Worm (Caenorhabditis elegans) whole organism, L2 larva: Measurements from ENCODE around the gene dpy-6.

Source experiments
- C34F6.9 ChIP-seq: fragments of 150-350 bp; optimal IDR thresholded peaks from 2 replicates; lab custom pipeline; 2014; ENCODE audit warnings: missing biosample characterization, missing genetic modification characterization
- alr-1 ChIP-seq: fragments of 150-350 bp; optimal IDR thresholded peaks from 2 replicates; lab custom pipeline; 2014; ENCODE audit warnings: missing biosample characterization, missing genetic modification characterization
- aly-2 ChIP-seq: fragments of 150-350 bp; optimal IDR thresholded peaks from 2 replicates; lab custom pipeline; 2014; ENCODE audit warnings: missing biosample characterization, missing genetic modification characterization
- ama-1 ChIP-seq: fragments of 150-350 bp; optimal IDR thresholded peaks from 2 replicates; lab custom pipeline; 2018; ENCODE audit warnings: inconsistent platforms
- blmp-1 ChIP-seq: sonication (generic microtip); optimal IDR thresholded peaks from 2 replicates; lab custom pipeline; 2017; ENCODE audit warnings: missing genetic modification characterization, mild to moderate bottlenecking, missing compliant biosample characterization, antibody characterized with exemption, moderate library complexity; ENCODE audit not compliant: insufficient read depth
- ceh-16 ChIP-seq: fragments of 150-350 bp; optimal IDR thresholded peaks from 2 replicates; lab custom pipeline; 2014; ENCODE audit warnings: missing biosample characterization, missing genetic modification characterization
- ceh-82 ChIP-seq: fragments of 150-350 bp; optimal IDR thresholded peaks from 2 replicates; lab custom pipeline; 2014; ENCODE audit warnings: missing biosample characterization, missing genetic modification characterization
- fos-1 ChIP-seq: fragments of 150-350 bp; optimal IDR thresholded peaks from 2 replicates; lab custom pipeline; 2014; ENCODE audit warnings: missing biosample characterization, missing genetic modification characterization
- gmeb-1 ChIP-seq: fragments of 150-350 bp; optimal IDR thresholded peaks from 2 replicates; lab custom pipeline; 2014; ENCODE audit warnings: missing biosample characterization, missing genetic modification characterization
- lin-11 ChIP-seq: fragments of 150-350 bp; sonication (generic microtip); optimal IDR thresholded peaks from 2 replicates; lab custom pipeline; 2014; ENCODE audit warnings: missing biosample characterization, missing genetic modification characterization, inconsistent platforms, mixed read lengths
- nhr-12 ChIP-seq: fragments of 150-350 bp; optimal IDR thresholded peaks from 2 replicates; lab custom pipeline; 2014; ENCODE audit warnings: missing biosample characterization, missing genetic modification characterization
- nhr-25 ChIP-seq: fragments of 150-350 bp; sonication (generic microtip); optimal IDR thresholded peaks from 3 replicates; lab custom pipeline; 2014; ENCODE audit warnings: missing biosample characterization, missing genetic modification characterization
- unc-55 ChIP-seq: fragments of 150-350 bp; sonication (generic microtip); optimal IDR thresholded peaks from 3 replicates; lab custom pipeline; 2014; ENCODE audit warnings: missing biosample characterization, missing genetic modification reagents, missing genetic modification characterization

- TF ChIP-seq ceh-82 (tag; lab: Kevin White, UChicago): no peak
- no peak for TF ChIP-seq gmeb-1 (tag; lab: Kevin White, UChicago)
- no peak for TF ChIP-seq ama-1 (lab: Kevin White, UChicago)
- no peak for TF ChIP-seq alr-1 (tag; lab: Kevin White, UChicago)
- TF ChIP-seq unc-55 (GFP tag; lab: Kevin White, UChicago): no peak
- TF ChIP-seq lin-11 (tag; lab: Kevin White, UChicago): no peak
- no peak for TF ChIP-seq ceh-16 (tag; lab: Kevin White, UChicago)
- TF ChIP-seq nhr-12 (tag; lab: Kevin White, UChicago): no peak
- TF ChIP-seq aly-2 (tag; lab: Kevin White, UChicago): no peak
- no peak for TF ChIP-seq C34F6.9 (tag; lab: Kevin White, UChicago)
- no peak for TF ChIP-seq nhr-25 (tag; lab: Kevin White, UChicago)
- no peak for TF ChIP-seq fos-1
- TF ChIP-seq blmp-1 (tag; lab: Kevin White, UChicago): no peak
Measured at ce11 chrX:8446108-8446507, 9.3 kb downstream of the dpy-6 start, which contains the start of gene F16F9.1.
